Worm (Caenorhabditis elegans) whole organism, young adult: Measurements from ENCODE around the gene C56A3.8.

Experiments
- C06A6.2 ChIP-seq: fragments of 200-800 bp; sonication (Bioruptor generic); conservative IDR thresholded peaks from 2 replicates; pipeline ENCODE4 v1.3.6; 2022; ENCODE audit warnings: missing genetic modification characterization, missing compliant biosample characterization
- F10E7.11 ChIP-seq: sonication (generic microtip); optimal IDR thresholded peaks from 2 replicates; lab custom pipeline; 2017; ENCODE audit warnings: mild to moderate bottlenecking, missing genetic modification characterization, moderate library complexity, missing compliant biosample characterization
- F23B12.7 ChIP-seq: sonication (generic microtip); optimal IDR thresholded peaks from 2 replicates; lab custom pipeline; 2017; ENCODE audit warnings: missing genetic modification characterization, mild to moderate bottlenecking, missing compliant biosample characterization, antibody characterized with exemption, moderate library complexity; ENCODE audit not compliant: insufficient read depth
- F37B4.10 ChIP-seq: fragments of 200-800 bp; sonication (Bioruptor generic); IDR thresholded peaks from 2 replicates; pipeline ENCODE4 v1.3.6; 2022; ENCODE audit warnings: missing genetic modification characterization, missing compliant biosample characterization
- F39B2.1 ChIP-seq: fragments of 200-800 bp; sonication (Bioruptor generic); IDR thresholded peaks from 2 replicates; pipeline ENCODE4 v1.3.6; 2022; ENCODE audit warnings: missing genetic modification reagents, missing genetic modification characterization, missing compliant biosample characterization
- F55B11.4 ChIP-seq: sonication (generic microtip); optimal IDR thresholded peaks from 2 replicates; lab custom pipeline; 2016; ENCODE audit warnings: missing compliant biosample characterization, missing genetic modification characterization, borderline replicate concordance; ENCODE audit not compliant: insufficient read depth
- K11D2.4 ChIP-seq: fragments of 200-800 bp; sonication (Bioruptor generic); IDR thresholded peaks from 2 replicates; pipeline ENCODE4 v1.3.6; 2022; ENCODE audit warnings: missing genetic modification reagents, missing genetic modification characterization, missing compliant biosample characterization
- Y56A3A.18 ChIP-seq: fragments of 200-800 bp; sonication (Bioruptor generic); IDR thresholded peaks from 2 replicates; pipeline ENCODE4 v1.3.6; 2022; ENCODE audit warnings: missing genetic modification reagents, missing genetic modification characterization, missing compliant biosample characterization
- Y79H2A.3 ChIP-seq: fragments of 200-800 bp; sonication (Bioruptor generic); conservative IDR thresholded peaks from 2 replicates; pipeline ENCODE4 v1.3.6; 2022; ENCODE audit warnings: missing genetic modification reagents, missing genetic modification characterization, missing compliant biosample characterization
- Y95B8A.8 ChIP-seq: fragments of 200-800 bp; sonication (Bioruptor generic); IDR thresholded peaks from 2 replicates; pipeline ENCODE4 v1.3.6; 2022; ENCODE audit warnings: missing genetic modification reagents, missing genetic modification characterization, missing compliant biosample characterization
- akir-1 ChIP-seq: fragments of 200-800 bp; sonication (Bioruptor generic); optimal IDR thresholded peaks from 2 replicates; lab custom pipeline; 2018; ENCODE audit warnings: mild to moderate bottlenecking, missing genetic modification characterization, moderate library complexity, missing compliant biosample characterization
- atf-7 ChIP-seq: sonication (generic microtip); optimal IDR thresholded peaks from 2 replicates; lab custom pipeline; 2017; ENCODE audit warnings: mild to moderate bottlenecking, missing genetic modification characterization, missing compliant biosample characterization
- attf-3 ChIP-seq: fragments of 200-800 bp; sonication (Bioruptor generic); conservative IDR thresholded peaks from 2 replicates; pipeline ENCODE4 v1.3.6; 2022; ENCODE audit warnings: missing genetic modification reagents, missing genetic modification characterization, missing compliant biosample characterization
- attf-5 ChIP-seq: fragments of 200-800 bp; sonication (Bioruptor generic); optimal IDR thresholded peaks from 2 replicates; lab custom pipeline; 2018; ENCODE audit warnings: mild to moderate bottlenecking, missing genetic modification characterization, missing compliant biosample characterization
- attf-6 ChIP-seq: fragments of 200-800 bp; sonication (Bioruptor generic); IDR thresholded peaks from 2 replicates; pipeline ENCODE4 v1.3.6; 2022; ENCODE audit warnings: missing genetic modification reagents, missing genetic modification characterization, missing compliant biosample characterization
- ceh-27 ChIP-seq: fragments of 200-800 bp; sonication (Bioruptor generic); optimal IDR thresholded peaks from 2 replicates; lab custom pipeline; 2018; ENCODE audit warnings: mild to moderate bottlenecking, missing genetic modification characterization, moderate library complexity, missing compliant biosample characterization
- dpl-1 ChIP-seq: fragments of 150-350 bp; optimal IDR thresholded peaks from 2 replicates; lab custom pipeline; 2014; ENCODE audit warnings: missing biosample characterization, missing genetic modification reagents, missing genetic modification characterization
- ekl-4 ChIP-seq: fragments of 200-800 bp; sonication (Bioruptor generic); IDR thresholded peaks from 2 replicates; pipeline ENCODE4 v1.3.6; 2022; ENCODE audit warnings: missing genetic modification reagents, missing genetic modification characterization, missing compliant biosample characterization
- ets-4 ChIP-seq: fragments of 200-800 bp; sonication (Bioruptor generic); optimal IDR thresholded peaks from 2 replicates; lab custom pipeline; 2018; ENCODE audit warnings: mild to moderate bottlenecking, missing genetic modification characterization, missing compliant biosample characterization
- gei-17 ChIP-seq: fragments of 200-800 bp; sonication (Bioruptor generic); optimal IDR thresholded peaks from 2 replicates; lab custom pipeline; 2018; ENCODE audit warnings: mild to moderate bottlenecking, missing genetic modification characterization, missing compliant biosample characterization
- him-1 ChIP-seq: sonication (generic microtip); optimal IDR thresholded peaks from 2 replicates; lab custom pipeline; 2016; ENCODE audit warnings: missing genotype, missing genetic modification reagents, missing genetic modification characterization, missing compliant biosample characterization
- hlh-12 ChIP-seq: sonication (generic microtip); optimal IDR thresholded peaks from 2 replicates; lab custom pipeline; 2016; ENCODE audit warnings: missing genetic modification characterization, missing compliant biosample characterization
- hmg-1.2 ChIP-seq: fragments of 200-800 bp; sonication (Bioruptor generic); IDR thresholded peaks from 2 replicates; pipeline ENCODE4 v1.3.6; 2022; ENCODE audit warnings: missing genetic modification reagents, missing genetic modification characterization, missing compliant biosample characterization
- hmg-20 ChIP-seq: fragments of 200-800 bp; sonication (Bioruptor generic); IDR thresholded peaks from 2 replicates; pipeline ENCODE4 v1.3.6; 2022; ENCODE audit warnings: missing genetic modification reagents, missing genetic modification characterization, missing compliant biosample characterization
- lin-40 ChIP-seq: sonication (generic microtip); optimal IDR thresholded peaks from 2 replicates; lab custom pipeline; 2016; ENCODE audit warnings: missing genetic modification characterization, mild to moderate bottlenecking, missing compliant biosample characterization, missing genotype, missing genetic modification reagents
- lin-54 ChIP-seq: fragments of 200-800 bp; sonication (Bioruptor generic); optimal IDR thresholded peaks from 2 replicates; lab custom pipeline; 2018; ENCODE audit warnings: mild to moderate bottlenecking, missing genetic modification characterization, missing compliant biosample characterization
- madf-10 ChIP-seq: sonication (generic microtip); optimal IDR thresholded peaks from 2 replicates; lab custom pipeline; 2016; ENCODE audit warnings: mild to moderate bottlenecking, missing genetic modification characterization, missing compliant biosample characterization
- madf-3 ChIP-seq: fragments of 200-800 bp; sonication (Bioruptor generic); IDR thresholded peaks from 2 replicates; pipeline ENCODE4 v1.3.6; 2022; ENCODE audit warnings: missing genetic modification reagents, missing genetic modification characterization, missing compliant biosample characterization
- madf-8 ChIP-seq: fragments of 200-800 bp; sonication (Bioruptor generic); conservative IDR thresholded peaks from 2 replicates; pipeline ENCODE4 v1.3.6; 2022; ENCODE audit warnings: missing genetic modification reagents, missing genetic modification characterization, missing compliant biosample characterization
- mcd-1 ChIP-seq: fragments of 200-800 bp; sonication (Bioruptor generic); IDR thresholded peaks from 2 replicates; pipeline ENCODE4 v1.3.6; 2022; ENCODE audit warnings: missing genetic modification reagents, missing genetic modification characterization, missing compliant biosample characterization
- mes-4 ChIP-seq: sonication (generic microtip); optimal IDR thresholded peaks from 2 replicates; lab custom pipeline; 2016; ENCODE audit warnings: missing genotype, missing genetic modification characterization, missing compliant biosample characterization
- nfya-1 ChIP-seq: sonication (generic microtip); optimal IDR thresholded peaks from 2 replicates; lab custom pipeline; 2017; ENCODE audit warnings: antibody characterized with exemption, missing compliant biosample characterization, missing genetic modification characterization, borderline replicate concordance; ENCODE audit not compliant: insufficient read depth
- nfyb-1 ChIP-seq: fragments of 200-800 bp; sonication (Bioruptor generic); IDR thresholded peaks from 2 replicates; pipeline ENCODE4 v1.3.6; 2022; ENCODE audit warnings: missing genetic modification reagents, missing genetic modification characterization, missing compliant biosample characterization
- nhr-27 ChIP-seq: fragments of 200-800 bp; sonication (Bioruptor generic); optimal IDR thresholded peaks from 2 replicates; lab custom pipeline; 2018; ENCODE audit warnings: mild to moderate bottlenecking, missing genetic modification characterization, moderate library complexity, missing compliant biosample characterization
- nhr-80 ChIP-seq: sonication (generic microtip); optimal IDR thresholded peaks from 2 replicates; lab custom pipeline; 2016; ENCODE audit warnings: missing genetic modification characterization, missing compliant biosample characterization
- pha-4 ChIP-seq: fragments of 150-350 bp; sonication (generic microtip); optimal IDR thresholded peaks from 2 replicates; lab custom pipeline; 2014; ENCODE audit warnings: missing biosample characterization, missing genetic modification reagents, missing genetic modification characterization
- rec-8 ChIP-seq, 2 experiments: sonication (generic microtip); optimal IDR thresholded peaks; 2 replicates each; lab custom pipeline; 2016; ENCODE audit warnings: mild to moderate bottlenecking in 2 of 2, missing genetic modification characterization in 2 of 2, missing genetic modification reagents in 2 of 2, missing genotype in 2 of 2, missing biosample characterization in 1 of 2, missing compliant biosample characterization in 1 of 2, moderate library complexity in 1 of 2
- rpc-1 ChIP-seq, 2 experiments: fragments of 150-350 bp in 1 of 2; sonication (generic microtip) in 1 of 2; optimal IDR thresholded peaks; 2 replicates each; lab custom pipeline; 2014 to 2018; ENCODE audit warnings: missing biosample characterization in 1 of 2, missing genetic modification characterization in 1 of 2, missing genetic modification reagents in 1 of 2, missing genotype in 1 of 2
- sdz-38 ChIP-seq: sonication (generic microtip); optimal IDR thresholded peaks from 2 replicates; lab custom pipeline; 2016; ENCODE audit warnings: missing genotype, missing genetic modification characterization, missing compliant biosample characterization
- sea-2 ChIP-seq: fragments of 200-800 bp; sonication (Bioruptor generic); IDR thresholded peaks from 2 replicates; pipeline ENCODE4 v1.3.6; 2022; ENCODE audit warnings: missing genetic modification characterization, missing compliant biosample characterization
- snpc-1.3 ChIP-seq: sonication (generic microtip); optimal IDR thresholded peaks from 2 replicates; lab custom pipeline; 2017; ENCODE audit warnings: missing genetic modification characterization, mild to moderate bottlenecking, missing compliant biosample characterization, antibody characterized with exemption, moderate library complexity, missing genotype, missing genetic modification reagents; ENCODE audit not compliant: insufficient read depth
- sptf-2 ChIP-seq: fragments of 200-800 bp; sonication (Bioruptor generic); optimal IDR thresholded peaks from 2 replicates; lab custom pipeline; 2018; ENCODE audit warnings: mild to moderate bottlenecking, missing genetic modification characterization, missing compliant biosample characterization
- tbp1 ChIP-seq: fragments of 200-800 bp; sonication (Bioruptor generic); optimal IDR thresholded peaks from 2 replicates; lab custom pipeline; 2018; ENCODE audit warnings: mild to moderate bottlenecking, missing genetic modification characterization, missing compliant biosample characterization
- unc-62 ChIP-seq: fragments of 150-350 bp; optimal IDR thresholded peaks from 2 replicates; lab custom pipeline; 2014; ENCODE audit warnings: missing biosample characterization, missing genetic modification reagents, missing genetic modification characterization
- xnd-1 ChIP-seq: sonication (generic microtip); optimal IDR thresholded peaks from 2 replicates; lab custom pipeline; 2016; ENCODE audit warnings: missing genotype, missing genetic modification reagents, missing genetic modification characterization, missing compliant biosample characterization
- zim-3 ChIP-seq: sonication (generic microtip); optimal IDR thresholded peaks from 2 replicates; lab custom pipeline; 2017; ENCODE audit warnings: mild to moderate bottlenecking, missing genetic modification characterization, moderate library complexity, missing compliant biosample characterization
- ztf-18 ChIP-seq: sonication (generic microtip); optimal IDR thresholded peaks from 2 replicates; lab custom pipeline; 2016; ENCODE audit warnings: missing genotype, mild to moderate bottlenecking, missing genetic modification characterization, missing compliant biosample characterization
- ztf-25 ChIP-seq: fragments of 200-800 bp; sonication (Bioruptor generic); IDR thresholded peaks from 2 replicates; pipeline ENCODE4 v1.3.6; 2022; ENCODE audit warnings: missing genetic modification reagents, missing genetic modification characterization, missing compliant biosample characterization

The C56A3.8 gene

DNA sequence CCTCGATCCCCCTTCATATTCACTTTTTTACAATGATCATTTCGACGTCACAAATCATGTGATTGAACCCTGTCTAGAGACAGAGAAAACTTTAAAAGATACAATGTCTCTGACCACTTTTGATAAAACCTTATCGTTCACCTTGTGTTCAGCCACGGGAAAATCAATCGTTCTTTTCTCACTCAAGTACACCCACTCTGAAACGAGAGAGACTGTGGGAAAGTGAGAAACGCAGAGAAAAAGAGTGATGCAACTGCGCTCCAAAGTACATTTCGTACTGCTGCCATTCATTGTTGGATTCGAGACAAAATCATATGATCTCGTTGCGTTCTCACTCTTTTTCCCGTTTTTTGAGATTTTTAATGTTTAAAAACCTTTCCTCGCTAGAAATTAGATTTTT, 5.1 kb downstream of the C56A3.8 start (continued):
- TF ChIP-seq mcd-1 (GFP tag; lab: Robert Waterston, UW) (peak; percentile 96), hmg-20 (no peak), nhr-27 (tag; lab: Kevin White, UChicago) (no peak), Y95B8A.8 (GFP tag; lab: Robert Waterston, UW) (peak; percentile 38; the same call in 1 of the 2 replicates), F39B2.1 (GFP tag; lab: Robert Waterston, UW) (no peak), attf-6 (GFP tag; lab: Robert Waterston, UW) (no peak), F23B12.7 (tag; lab: Kevin White, UChicago) (peak; percentile 13), mes-4 (tag; lab: Kevin White, UChicago) (no peak), attf-3 (GFP tag; lab: Robert Waterston, UW) (0 out of 2 replicates have a peak, but pooled peaks have one; percentile 36), hmg-1.2 (GFP tag; lab: Robert Waterston, UW) (peak; percentile 99), F37B4.10 (GFP tag; lab: Robert Waterston, UW) (no peak), unc-62 (GFP tag; lab: Kevin White, UChicago) (no peak), pha-4 (tag; lab: Kevin White, UChicago) (peak; percentile 18), hlh-12 (tag; lab: Kevin White, UChicago) (no peak), K11D2.4 (GFP tag; lab: Robert Waterston, UW) (peak; percentile 65; the same call in 1 of the 2 replicates), rpc-1 (optimal IDR thresholded peaks at IDR 0.05; lab: Kevin White, UChicago) (no peak), rpc-1 (tag; optimal IDR thresholded peaks at IDR 0.05; lab: Kevin White, UChicago) (no peak), sea-2 (GFP tag; lab: Robert Waterston, UW) (no peak), madf-8 (GFP tag; lab: Robert Waterston, UW) (no peak), ets-4 (peak; percentile 68), atf-7 (peak; percentile 85), lin-54 (peak; percentile 76), sptf-2 (GFP tag; lab: Kevin White, UChicago) (no peak), C06A6.2 (GFP tag; lab: Robert Waterston, UW) (peak; percentile 81), nhr-80 (tag; lab: Kevin White, UChicago) (peak; percentile 97), attf-5 (GFP tag; lab: Kevin White, UChicago) (peak; percentile 92), madf-10 (tag; lab: Kevin White, UChicago) (peak; percentile 74), zim-3 (tag; lab: Kevin White, UChicago) (no peak), ekl-4 (GFP tag; lab: Robert Waterston, UW) (no peak), ztf-25 (GFP tag; lab: Robert Waterston, UW) (no peak), rec-8 (tag; optimal IDR thresholded peaks at IDR 0.05; lab: Kevin White, UChicago) (no peak), Y56A3A.18 (GFP tag; lab: Robert Waterston, UW) (0 out of 2 replicates have a peak, but pooled peaks have one; percentile 67), sdz-38 (tag; lab: Kevin White, UChicago) (no peak), dpl-1 (GFP tag; lab: Kevin White, UChicago) (peak; percentile 0), xnd-1 (tag; lab: Kevin White, UChicago) (no peak), gei-17 (GFP tag; lab: Kevin White, UChicago) (peak; percentile 34), lin-40 (peak; percentile 91), akir-1 (GFP tag; lab: Kevin White, UChicago) (no peak), Y79H2A.3 (GFP tag; lab: Robert Waterston, UW) (no peak), madf-3 (0 out of 2 replicates have a peak, but pooled peaks have one; percentile 68), him-1 (tag; lab: Kevin White, UChicago) (no peak), ztf-18 (tag; lab: Kevin White, UChicago) (peak; percentile 56), F10E7.11 (tag; lab: Kevin White, UChicago) (no peak), ceh-27 (GFP tag; lab: Kevin White, UChicago) (peak; percentile 88), nfya-1 (tag; lab: Kevin White, UChicago) (no peak), F55B11.4 (tag; lab: Kevin White, UChicago) (no peak), nfyb-1 (GFP tag; lab: Robert Waterston, UW) (peak; percentile 80), tbp1 (peak; percentile 68), snpc-1.3 (tag; lab: Kevin White, UChicago) (no peak)
